Worm (Caenorhabditis elegans) whole organism, L4 larva: ENCODE results near the gene irld-44.

Experiments
- D1046.2 ChIP-seq: fragments of 200-800 bp; sonication (Bioruptor generic); IDR thresholded peaks from 2 replicates; pipeline ENCODE4 v1.3.6; 2022; ENCODE audit warnings: missing genetic modification characterization, missing compliant biosample characterization
- F10B5.3 ChIP-seq: sonication (generic microtip); optimal IDR thresholded peaks from 2 replicates; lab custom pipeline; 2016; ENCODE audit warnings: mild to moderate bottlenecking, missing genetic modification characterization, missing compliant biosample characterization
- F44E2.7 ChIP-seq: fragments of 200-800 bp; sonication (Bioruptor generic); IDR thresholded peaks from 2 replicates; pipeline ENCODE4 v2.1.2; 2022; ENCODE audit warnings: missing genetic modification characterization, missing compliant biosample characterization
- F49E8.2 ChIP-seq: sonication (generic microtip); optimal IDR thresholded peaks from 2 replicates; lab custom pipeline; 2016; ENCODE audit warnings: missing compliant biosample characterization, mild to moderate bottlenecking, missing genetic modification characterization, borderline replicate concordance
- Y105C5A.15 ChIP-seq: fragments of 200-800 bp; sonication (Bioruptor generic); IDR thresholded peaks from 2 replicates; pipeline ENCODE4 v1.3.6; 2022; ENCODE audit warnings: missing genetic modification characterization, missing compliant biosample characterization
- Y48G9A.11 ChIP-seq: fragments of 200-800 bp; sonication (Bioruptor generic); IDR thresholded peaks from 2 replicates; pipeline ENCODE4 v1.3.6; 2022; ENCODE audit warnings: missing genetic modification reagents, missing genetic modification characterization, missing compliant biosample characterization
- Y5F2A.4 ChIP-seq: fragments of 200-800 bp; sonication (Bioruptor generic); optimal IDR thresholded peaks from 2 replicates; lab custom pipeline; 2018; ENCODE audit warnings: mild to moderate bottlenecking, missing genetic modification characterization, missing compliant biosample characterization
- aha-1 ChIP-seq: fragments of 150-350 bp; peaks from one replicate; lab custom pipeline; 2014; ENCODE audit warnings: missing biosample characterization, missing genetic modification characterization
- ama-1 ChIP-seq: fragments of 150-350 bp; optimal IDR thresholded peaks from 2 replicates; lab custom pipeline; 2014; ENCODE audit warnings: inconsistent platforms, mixed read lengths
- arid-1 ChIP-seq: fragments of 200-800 bp; sonication (Bioruptor generic); conservative IDR thresholded peaks from 2 replicates; pipeline ENCODE4 v1.3.6; 2022; ENCODE audit warnings: missing genetic modification reagents, missing genetic modification characterization, missing compliant biosample characterization
- ceh-32 ChIP-seq: sonication (generic microtip); optimal IDR thresholded peaks from 2 replicates; lab custom pipeline; 2016; ENCODE audit warnings: mild to moderate bottlenecking, missing genetic modification characterization, missing compliant biosample characterization; ENCODE audit not compliant: poor library complexity
- duxl-1 ChIP-seq: sonication (generic microtip); optimal IDR thresholded peaks from 2 replicates; lab custom pipeline; 2016; ENCODE audit warnings: mild to moderate bottlenecking, missing genetic modification characterization, moderate library complexity, missing compliant biosample characterization; ENCODE audit not compliant: poor library complexity
- dve-1 ChIP-seq: sonication (generic microtip); optimal IDR thresholded peaks from 2 replicates; lab custom pipeline; 2017; ENCODE audit warnings: antibody characterized with exemption, mild to moderate bottlenecking, missing genetic modification characterization, missing compliant biosample characterization; ENCODE audit not compliant: insufficient read depth
- egl-43 ChIP-seq: fragments of 200-800 bp; sonication (Bioruptor generic); IDR thresholded peaks from 2 replicates; pipeline ENCODE4 v1.3.6; 2022; ENCODE audit warnings: missing genetic modification reagents, missing genetic modification characterization, missing compliant biosample characterization
- fos-1 ChIP-seq: fragments of 150-350 bp; optimal IDR thresholded peaks from 2 replicates; lab custom pipeline; 2014; ENCODE audit warnings: missing biosample characterization, missing genetic modification characterization
- hlh-11 ChIP-seq: fragments of 200-800 bp; sonication (Bioruptor generic); optimal IDR thresholded peaks from 2 replicates; lab custom pipeline; 2018; ENCODE audit warnings: mild to moderate bottlenecking, missing genetic modification characterization, missing compliant biosample characterization
- lim-7 ChIP-seq: fragments of 200-800 bp; sonication (Bioruptor generic); IDR thresholded peaks from 2 replicates; pipeline ENCODE4 v1.3.6; 2022; ENCODE audit warnings: missing genetic modification characterization, missing compliant biosample characterization
- lin-1 ChIP-seq: fragments of 200-800 bp; sonication (Bioruptor generic); IDR thresholded peaks from 2 replicates; pipeline ENCODE4 v1.3.6; 2022; ENCODE audit warnings: missing genetic modification reagents, missing genetic modification characterization, missing compliant biosample characterization
- lin-13 ChIP-seq: fragments of 150-350 bp; optimal IDR thresholded peaks from 2 replicates; lab custom pipeline; 2014; ENCODE audit warnings: missing biosample characterization, missing genetic modification reagents, missing genetic modification characterization
- lin-15B ChIP-seq: fragments of 150-350 bp; sonication (generic microtip); optimal IDR thresholded peaks from 3 replicates; lab custom pipeline; 2014; ENCODE audit warnings: missing biosample characterization, missing genetic modification characterization
- lin-39 ChIP-seq: fragments of 150-350 bp; optimal IDR thresholded peaks from 2 replicates; lab custom pipeline; 2014; ENCODE audit warnings: missing biosample characterization, missing genetic modification reagents, missing genetic modification characterization
- lsy-2 ChIP-seq, 2 experiments: fragments of 150-350 bp in 1 of 2; sonication (generic microtip) in 1 of 2; optimal IDR thresholded peaks; 2 replicates each; lab custom pipeline; 2014 to 2017; ENCODE audit warnings: missing biosample characterization in 2 of 2, missing genetic modification characterization in 2 of 2
- madf-5 ChIP-seq, 2 experiments: fragments of 200-800 bp; sonication (Bioruptor generic); IDR thresholded peaks; 2 replicates each; pipeline ENCODE4 v1.3.6; 2022; ENCODE audit warnings: missing compliant biosample characterization in 2 of 2, missing genetic modification characterization in 2 of 2
- mdt-29 ChIP-seq: fragments of 200-800 bp; sonication (Bioruptor generic); IDR thresholded peaks from 2 replicates; pipeline ENCODE4 v1.3.6; 2022; ENCODE audit warnings: missing genetic modification reagents, missing genetic modification characterization, missing compliant biosample characterization
- mep-1 ChIP-seq: fragments of 150-350 bp; sonication (generic microtip); optimal IDR thresholded peaks from 3 replicates; lab custom pipeline; 2014; ENCODE audit warnings: missing biosample characterization, missing genetic modification characterization
- nhr-25 ChIP-seq: sonication (generic microtip); optimal IDR thresholded peaks from 2 replicates; lab custom pipeline; 2017; ENCODE audit warnings: missing genetic modification characterization, mild to moderate bottlenecking, missing compliant biosample characterization, antibody characterized with exemption, moderate library complexity, borderline replicate concordance; ENCODE audit not compliant: insufficient read depth
- nhr-42 ChIP-seq: fragments of 200-800 bp; sonication (Bioruptor generic); IDR thresholded peaks from 2 replicates; pipeline ENCODE4 v1.3.6; 2022; ENCODE audit warnings: missing genetic modification characterization, missing compliant biosample characterization
- nhr-76 ChIP-seq: fragments of 150-350 bp; optimal IDR thresholded peaks from 2 replicates; lab custom pipeline; 2014; ENCODE audit warnings: missing biosample characterization, missing genetic modification characterization
- nhr-77 ChIP-seq: fragments of 150-350 bp; optimal IDR thresholded peaks from 2 replicates; lab custom pipeline; 2014; ENCODE audit warnings: missing biosample characterization, missing genetic modification characterization
- pha-4 ChIP-seq, 2 experiments: fragments of 150-350 bp in 1 of 2; fragments of 200-800 bp in 1 of 2; sonication (Bioruptor generic) in 1 of 2; IDR thresholded peaks in 1 of 2; optimal IDR thresholded peaks in 1 of 2; 2 replicates each; pipeline versions ENCODE4 v1.3.6 to Lab custom; 2014 to 2022; ENCODE audit warnings: missing genetic modification characterization in 2 of 2, missing genetic modification reagents in 2 of 2, missing biosample characterization in 1 of 2, missing compliant biosample characterization in 1 of 2
- pqm-1 ChIP-seq: sonication (generic microtip); optimal IDR thresholded peaks from 2 replicates; lab custom pipeline; 2017; ENCODE audit warnings: missing biosample characterization, missing genetic modification characterization
- set-16 ChIP-seq: fragments of 200-800 bp; sonication (Bioruptor generic); IDR thresholded peaks from 2 replicates; pipeline ENCODE4 v1.3.6; 2022; ENCODE audit warnings: missing genetic modification reagents, missing genetic modification characterization, missing compliant biosample characterization
- snpc-1.2 ChIP-seq: fragments of 200-800 bp; sonication (Bioruptor generic); IDR thresholded peaks from 2 replicates; pipeline ENCODE4 v1.3.6; 2022; ENCODE audit warnings: missing genetic modification reagents, missing genetic modification characterization, missing compliant biosample characterization
- tag-97 ChIP-seq: fragments of 200-800 bp; sonication (Bioruptor generic); IDR thresholded peaks from 2 replicates; pipeline ENCODE4 v1.3.6; 2022; ENCODE audit warnings: missing genetic modification characterization, missing compliant biosample characterization
- tra-1 ChIP-seq: fragments of 200-800 bp; sonication (Bioruptor generic); IDR thresholded peaks from 2 replicates; pipeline ENCODE4 v1.3.6; 2022; ENCODE audit warnings: missing genetic modification reagents, missing genetic modification characterization, missing compliant biosample characterization
- unc-130 ChIP-seq: sonication (generic microtip); optimal IDR thresholded peaks from 2 replicates; lab custom pipeline; 2016; ENCODE audit warnings: missing genetic modification reagents, missing genetic modification characterization, missing compliant biosample characterization
- unc-62 ChIP-seq, 3 experiments: fragments of 150-350 bp in 1 of 3; sonication (generic microtip); optimal IDR thresholded peaks in 2 of 3; peaks in 1 of 3; 1 replicate in 1 of 3; 2 replicates in 2 of 3; lab custom pipeline; 2014 to 2017; ENCODE audit warnings: missing biosample characterization in 3 of 3, missing genetic modification characterization in 3 of 3, missing genetic modification reagents in 3 of 3, missing genotype in 1 of 3
- vab-7 ChIP-seq: fragments of 200-800 bp; sonication (Bioruptor generic); IDR thresholded peaks from 2 replicates; pipeline ENCODE4 v1.3.6; 2022; ENCODE audit warnings: missing genetic modification reagents, missing genetic modification characterization, missing compliant biosample characterization
- ztf-7 ChIP-seq: fragments of 150-350 bp; optimal IDR thresholded peaks from 2 replicates; lab custom pipeline; 2014; ENCODE audit warnings: missing biosample characterization, missing genetic modification characterization

Gene irld-44

ce11 chrV:1610097-1610496, 41.0 kb upstream of the irld-44 start, which contains the start of gene nhr-177 (continued):
- peak; percentile 51 for TF ChIP-seq hlh-11 (tag; lab: Kevin White, UChicago)
- TF ChIP-seq F44E2.7 (GFP tag; lab: Robert Waterston, UW), result no peak
- TF ChIP-seq F49E8.2 (tag; lab: Kevin White, UChicago), result no peak
- TF ChIP-seq lin-15B (tag; lab: Kevin White, UChicago), result no peak
- peak; percentile 53 for TF ChIP-seq pqm-1 (tag; lab: Kevin White, UChicago)

- TF ChIP-seq lim-7 (no peak), aha-1 (tag; lab: Kevin White, UChicago) (peak; percentile 95), unc-62 (GFP tag; optimal IDR thresholded peaks at IDR 0.05 in 1 of 2; lab: Kevin White, UChicago) (peak in 1 of 2 experiments; percentile 1), unc-62 (tag; optimal IDR thresholded peaks at IDR 0.05; lab: Kevin White, UChicago) (no peak)
Measured at ce11 chrV:1611570-1611969, 39.6 kb upstream of the irld-44 start.

- TF ChIP-seq set-16 (GFP tag; lab: Robert Waterston, UW) (no peak), arid-1 (GFP tag; lab: Robert Waterston, UW) (no peak), mdt-29 (GFP tag; lab: Robert Waterston, UW) (no peak), tra-1 (no peak), vab-7 (GFP tag; lab: Robert Waterston, UW) (no peak), nhr-76 (tag; lab: Kevin White, UChicago) (no peak), F49E8.2 (tag; lab: Kevin White, UChicago) (no peak), ceh-32 (tag; lab: Kevin White, UChicago) (no peak), lin-1 (no peak), Y5F2A.4 (GFP tag; lab: Kevin White, UChicago) (no peak), lin-13 (GFP tag; lab: Kevin White, UChicago) (no peak), Y48G9A.11 (GFP tag; lab: Robert Waterston, UW) (no peak), nhr-42 (GFP tag; lab: Robert Waterston, UW) (no peak), lin-39 (tag; lab: Kevin White, UChicago) (no peak), F44E2.7 (GFP tag; lab: Robert Waterston, UW) (no peak), nhr-25 (tag; lab: Kevin White, UChicago) (no peak), ztf-7 (tag; lab: Kevin White, UChicago) (no peak), nhr-77 (tag; lab: Kevin White, UChicago) (no peak), fos-1 (tag; lab: Kevin White, UChicago) (no peak), lsy-2 (tag; optimal IDR thresholded peaks at IDR 0.05; lab: Kevin White, UChicago) (no peak)
Measured at ce11 chrV:1614726-1615125, 36.4 kb upstream of the irld-44 start, which contains the start of gene srbc-41. Gene srbc-41, minus strand, starts transcription at chrV:1614826.

- TF ChIP-seq snpc-1.2 (no peak), mep-1 (tag; lab: Kevin White, UChicago) (no peak), madf-5 (GFP tag; IDR thresholded peaks at IDR 0.05; lab: Robert Waterston, UW) (no peak), unc-130 (no peak), D1046.2 (GFP tag; lab: Robert Waterston, UW) (no peak), duxl-1 (tag; lab: Kevin White, UChicago) (no peak), pha-4 (GFP tag; IDR thresholded peaks at IDR 0.05; lab: Robert Waterston, UW) (no peak), pha-4 (tag; optimal IDR thresholded peaks at IDR 0.05; lab: Kevin White, UChicago) (no peak), ama-1 (lab: Kevin White, UChicago) (no peak), Y105C5A.15 (GFP tag; lab: Robert Waterston, UW) (no peak), lin-1 (no peak), dve-1 (tag; lab: Kevin White, UChicago) (no peak), tag-97 (no peak), lin-39 (tag; lab: Kevin White, UChicago) (no peak), egl-43 (GFP tag; lab: Robert Waterston, UW) (no peak), F10B5.3 (tag; lab: Kevin White, UChicago) (no peak)
Measured at ce11 chrV:1618760-1619159, 32.4 kb upstream of the irld-44 start, which contains the start of gene nhr-179. Gene nhr-179, minus strand, starts transcription at chrV:1618860.
